Fruit fly (Drosophila melanogaster) whole organism, prepupa: ENCODE results near the gene Elovl7.

Experiments
- Blimp-1 ChIP-seq: fragments of 200-800 bp; sonication (Bioruptor generic); optimal IDR thresholded peaks from 3 replicates; lab custom pipeline; 2017; ENCODE audit warnings: missing biosample characterization, missing genetic modification characterization, mild to moderate bottlenecking, moderate library complexity, missing genetic modification reagents
- Met ChIP-seq: fragments of 200-800 bp; sonication (Bioruptor generic); optimal IDR thresholded peaks from 3 replicates; lab custom pipeline; 2016; ENCODE audit warnings: missing biosample characterization, missing genetic modification characterization
- achi ChIP-seq: fragments of 200-800 bp; sonication (Bioruptor generic); optimal IDR thresholded peaks from 3 replicates; lab custom pipeline; 2016; ENCODE audit warnings: missing biosample characterization, missing genetic modification characterization
- pdm3 ChIP-seq: fragments of 200-800 bp; sonication (Bioruptor generic); optimal IDR thresholded peaks from 3 replicates; lab custom pipeline; 2016; ENCODE audit warnings: missing biosample characterization, missing genetic modification characterization

dm6 chr3R:8026515-8026914 lies 30.9 kb upstream of the Elovl7 start:
- TF ChIP-seq Met (GFP tag; lab: Kevin White, UChicago) = no peak
- TF ChIP-seq achi (GFP tag; lab: Kevin White, UChicago) = no peak
- no peak for TF ChIP-seq Blimp-1
- TF ChIP-seq pdm3 = no peak
